Fruit fly (Drosophila melanogaster) whole organism, wandering third instar larva: Measurements from ENCODE around the gene CG10801.

Experiments
- Abd-B ChIP-seq: fragments of >200 bp; optimal IDR thresholded peaks from 2 replicates; lab custom pipeline; 2017; ENCODE audit warnings: missing biosample characterization, missing genetic modification characterization
- CG32264 ChIP-seq: fragments of 200-800 bp; sonication (Bioruptor generic); optimal IDR thresholded peaks from 2 replicates; lab custom pipeline; 2016; ENCODE audit warnings: missing biosample characterization, missing genetic modification characterization
- CG9705 ChIP-seq: fragments of 200-800 bp; sonication (Bioruptor generic); optimal IDR thresholded peaks from 2 replicates; lab custom pipeline; 2018; ENCODE audit warnings: missing biosample characterization, mild to moderate bottlenecking, missing genetic modification characterization
- CrebA ChIP-seq: fragments of 200-800 bp; sonication (Bioruptor generic); optimal IDR thresholded peaks from 2 replicates; lab custom pipeline; 2016; ENCODE audit warnings: missing biosample characterization, mild to moderate bottlenecking, missing genetic modification characterization, borderline replicate concordance
- Dfd ChIP-seq: fragments of >200 bp; optimal IDR thresholded peaks from 2 replicates; lab custom pipeline; 2017; ENCODE audit warnings: missing biosample characterization, missing genetic modification characterization
- Dif ChIP-seq: fragments of 200-275, 200-300 bp; sonication (Bioruptor generic); optimal IDR thresholded peaks from 2 replicates; lab custom pipeline; 2018; ENCODE audit warnings: missing biosample characterization, missing genetic modification characterization; ENCODE audit not compliant: partially characterized antibody
- GATAd ChIP-seq: sonication (Bioruptor generic); optimal IDR thresholded peaks from 2 replicates; lab custom pipeline; 2016; ENCODE audit warnings: missing biosample characterization, missing genetic modification characterization
- HLH106 ChIP-seq: fragments of 200-800 bp; optimal IDR thresholded peaks from 3 replicates; lab custom pipeline; 2019; ENCODE audit warnings: missing biosample characterization, mild to moderate bottlenecking, missing genetic modification characterization, moderate library complexity
- Hnf4 ChIP-seq: fragments of 200-800 bp; sonication (Bioruptor generic); optimal IDR thresholded peaks from 2 replicates; lab custom pipeline; 2016; ENCODE audit warnings: missing biosample characterization, mild to moderate bottlenecking, missing genetic modification characterization
- Hr78 ChIP-seq: fragments of >200 bp; optimal IDR thresholded peaks from 2 replicates; lab custom pipeline; 2017; ENCODE audit warnings: missing biosample characterization, missing genetic modification characterization
- Hr83 ChIP-seq: fragments of 200-300 bp; sonication (Bioruptor generic); optimal IDR thresholded peaks from 2 replicates; lab custom pipeline; 2016; ENCODE audit warnings: missing biosample characterization, mild to moderate bottlenecking, missing genetic modification characterization, moderate library complexity; ENCODE audit not compliant: poor library complexity, severe bottlenecking
- Jra ChIP-seq: sonication (Bioruptor generic); optimal IDR thresholded peaks from 2 replicates; lab custom pipeline; 2016; ENCODE audit warnings: missing biosample characterization, missing genetic modification characterization
- Mio ChIP-seq: sonication (Bioruptor generic); optimal IDR thresholded peaks from 2 replicates; lab custom pipeline; 2016; ENCODE audit warnings: missing biosample characterization, missing genetic modification characterization
- Myc ChIP-seq: fragments of >200 bp; optimal IDR thresholded peaks from 2 replicates; lab custom pipeline; 2017
- N ChIP-seq: fragments of >200 bp; optimal IDR thresholded peaks from 2 replicates; lab custom pipeline; 2018; ENCODE audit warnings: missing biosample characterization, missing external identifiers, missing genetic modification characterization
- OdsH ChIP-seq: fragments of 200-800 bp; sonication (Bioruptor generic); optimal IDR thresholded peaks from 2 replicates; lab custom pipeline; 2016; ENCODE audit warnings: missing biosample characterization, mild to moderate bottlenecking, missing genetic modification characterization
- Rel ChIP-seq, 2 experiments: fragments of 200-800 bp; sonication (Bioruptor generic) in 1 of 2; optimal IDR thresholded peaks; 2 replicates in 1 of 2; 3 replicates in 1 of 2; lab custom pipeline; 2016 to 2019; ENCODE audit warnings: mild to moderate bottlenecking in 2 of 2, missing biosample characterization in 2 of 2, missing genetic modification characterization in 2 of 2, moderate library complexity in 1 of 2
- Sp1 ChIP-seq: fragments of 200-800 bp; sonication (Bioruptor generic); optimal IDR thresholded peaks from 3 replicates; lab custom pipeline; 2019; ENCODE audit warnings: missing biosample characterization, mild to moderate bottlenecking, missing genetic modification characterization, moderate library complexity
- Vsx2 ChIP-seq: fragments of 200-300, 225-300 bp; sonication (Bioruptor generic); optimal IDR thresholded peaks from 2 replicates; lab custom pipeline; 2018; ENCODE audit warnings: missing biosample characterization, missing genetic modification characterization; ENCODE audit not compliant: partially characterized antibody
- br ChIP-seq: fragments of 200-800 bp; sonication (Bioruptor generic); optimal IDR thresholded peaks from 2 replicates; lab custom pipeline; 2016; ENCODE audit warnings: missing biosample characterization, missing genetic modification characterization
- brk ChIP-seq: fragments of 200-800 bp; sonication (Bioruptor generic); optimal IDR thresholded peaks from 2 replicates; lab custom pipeline; 2016; ENCODE audit warnings: missing biosample characterization, mild to moderate bottlenecking, missing genetic modification characterization
- dl ChIP-seq, 2 experiments: fragments of 175-275, 200-275 bp in 1 of 2; fragments of 200-275 bp in 1 of 2; sonication (Bioruptor generic); optimal IDR thresholded peaks; lab custom pipeline; 2018; ENCODE audit warnings: mild to moderate bottlenecking in 2 of 2, missing biosample characterization in 2 of 2, missing genetic modification characterization in 2 of 2, moderate library complexity in 2 of 2; ENCODE audit not compliant: partially characterized antibody in 2 of 2, insufficient read depth in 1 of 2
- dmrt93B ChIP-seq: fragments of 200-800 bp; sonication (Bioruptor generic); optimal IDR thresholded peaks from 2 replicates; lab custom pipeline; 2018; ENCODE audit warnings: missing biosample characterization, mild to moderate bottlenecking, missing genetic modification characterization
- dsf ChIP-seq: sonication (Bioruptor generic); optimal IDR thresholded peaks from 2 replicates; lab custom pipeline; 2016; ENCODE audit warnings: missing biosample characterization, missing genetic modification characterization, borderline replicate concordance
- ey ChIP-seq: fragments of 200-800 bp; sonication (Bioruptor generic); optimal IDR thresholded peaks from 2 replicates; lab custom pipeline; 2016; ENCODE audit warnings: missing biosample characterization, missing genetic modification characterization
- foxo ChIP-seq, 2 experiments: fragments of 200-800 bp; sonication (Bioruptor generic); optimal IDR thresholded peaks; 2 replicates in 1 of 2; 3 replicates in 1 of 2; lab custom pipeline; 2016 to 2017; ENCODE audit warnings: missing biosample characterization in 2 of 2, missing genetic modification characterization in 2 of 2
- fru ChIP-seq: fragments of 200-800 bp; sonication (Bioruptor generic); optimal IDR thresholded peaks from 3 replicates; lab custom pipeline; 2016; ENCODE audit warnings: missing biosample characterization, mild to moderate bottlenecking, missing genetic modification characterization
- h ChIP-seq: fragments of 200-800 bp; sonication (Bioruptor generic); optimal IDR thresholded peaks from 3 replicates; lab custom pipeline; 2016; ENCODE audit warnings: missing biosample characterization, mild to moderate bottlenecking, missing genetic modification characterization
- jim ChIP-seq: fragments of 175-275, 200-325 bp; sonication (Bioruptor generic); optimal IDR thresholded peaks from 2 replicates; lab custom pipeline; 2016; ENCODE audit warnings: missing biosample characterization, mild to moderate bottlenecking, missing genetic modification characterization
- lola ChIP-seq: fragments of >200 bp; optimal IDR thresholded peaks from 2 replicates; lab custom pipeline; 2017; ENCODE audit warnings: missing biosample characterization, missing genetic modification characterization
- pan ChIP-seq: fragments of >200 bp; optimal IDR thresholded peaks from 2 replicates; lab custom pipeline; 2017
- psq ChIP-seq: fragments of 200-800 bp; sonication (Bioruptor generic); optimal IDR thresholded peaks from 3 replicates; lab custom pipeline; 2017; ENCODE audit warnings: missing biosample characterization, mild to moderate bottlenecking, missing genetic modification characterization, moderate library complexity
- rgr ChIP-seq: fragments of 200-800 bp; sonication (Bioruptor generic); optimal IDR thresholded peaks from 3 replicates; lab custom pipeline; 2016; ENCODE audit warnings: missing biosample characterization, mild to moderate bottlenecking, missing genetic modification characterization
- sage ChIP-seq: fragments of 200-800 bp; sonication (Bioruptor generic); optimal IDR thresholded peaks from 2 replicates; lab custom pipeline; 2016; ENCODE audit warnings: missing biosample characterization, mild to moderate bottlenecking, missing genetic modification characterization
- sv ChIP-seq: fragments of 200-800 bp; sonication (Bioruptor generic); optimal IDR thresholded peaks from 3 replicates; lab custom pipeline; 2016; ENCODE audit warnings: missing biosample characterization, missing genetic modification characterization
- tai ChIP-seq: sonication (Bioruptor generic); optimal IDR thresholded peaks from 2 replicates; lab custom pipeline; 2016; ENCODE audit warnings: missing biosample characterization, missing genetic modification characterization
- usp ChIP-seq: fragments of >200 bp; optimal IDR thresholded peaks from 2 replicates; lab custom pipeline; 2017; ENCODE audit warnings: missing biosample characterization, missing genetic modification characterization
- woc ChIP-seq: sonication (Bioruptor generic); optimal IDR thresholded peaks from 2 replicates; lab custom pipeline; 2016; ENCODE audit warnings: missing biosample characterization, mild to moderate bottlenecking, missing genetic modification characterization

CG10801 gene

DNA sequence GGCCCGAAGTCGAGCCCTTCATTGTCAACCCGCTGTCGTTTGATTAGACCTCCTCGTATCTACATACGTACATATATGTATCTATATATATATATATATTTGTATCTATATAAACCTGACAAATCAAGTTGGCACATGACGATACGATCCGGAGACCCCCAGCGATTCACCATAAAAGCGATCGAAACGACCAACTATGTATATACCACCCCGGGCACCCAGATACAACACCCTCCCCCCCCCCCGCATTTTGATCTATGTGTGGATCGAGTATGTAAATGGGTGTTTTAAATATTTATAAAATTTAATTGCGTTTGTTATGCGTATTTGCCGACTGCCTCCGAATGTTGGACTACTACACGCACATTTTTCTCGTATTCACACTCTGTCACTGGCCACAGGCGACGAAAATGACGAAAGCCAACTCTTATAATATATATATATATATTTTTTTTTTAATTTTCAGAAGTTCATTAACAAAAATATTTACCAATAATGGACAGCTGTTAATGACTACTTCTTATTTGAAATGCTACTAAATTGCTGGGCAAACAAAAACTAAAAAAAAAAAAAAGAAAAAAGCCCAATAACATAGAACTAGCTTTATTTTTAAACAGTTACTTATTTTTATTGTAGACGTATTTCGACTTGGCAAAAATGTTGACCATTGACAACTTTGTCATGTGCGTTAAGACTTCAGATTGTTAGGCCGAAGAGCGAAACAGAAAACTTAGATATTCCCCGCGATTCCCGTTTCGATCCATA is 46.2 kb upstream of the CG10801 start:
- TF ChIP-seq fru (GFP tag; lab: Kevin White, UChicago) (peak; percentile 31), dmrt93B (GFP tag; lab: Kevin White, UChicago) (peak; percentile 2), foxo (GFP tag; optimal IDR thresholded peaks at IDR 0.05; lab: Kevin White, UChicago) (peak in 1 of 2 experiments; percentile 51), Dif (GFP tag; lab: Kevin White, UChicago) (no peak), psq (GFP tag; lab: Kevin White, UChicago) (peak; percentile 3), br (GFP tag; lab: Kevin White, UChicago) (no peak), sv (GFP tag; lab: Kevin White, UChicago) (peak; percentile 28), rgr (peak; percentile 13)

- TF ChIP-seq Mio (GFP tag; lab: Kevin White, UChicago) (no peak), tai (GFP tag; lab: Kevin White, UChicago) (no peak), fru (GFP tag; lab: Kevin White, UChicago) (peak; percentile 7), usp (GFP tag; lab: Kevin White, UChicago) (no peak)
These were observed 37.1 kb upstream of the CG10801 start for dm6 chrX:3423199-3423768.

DNA sequence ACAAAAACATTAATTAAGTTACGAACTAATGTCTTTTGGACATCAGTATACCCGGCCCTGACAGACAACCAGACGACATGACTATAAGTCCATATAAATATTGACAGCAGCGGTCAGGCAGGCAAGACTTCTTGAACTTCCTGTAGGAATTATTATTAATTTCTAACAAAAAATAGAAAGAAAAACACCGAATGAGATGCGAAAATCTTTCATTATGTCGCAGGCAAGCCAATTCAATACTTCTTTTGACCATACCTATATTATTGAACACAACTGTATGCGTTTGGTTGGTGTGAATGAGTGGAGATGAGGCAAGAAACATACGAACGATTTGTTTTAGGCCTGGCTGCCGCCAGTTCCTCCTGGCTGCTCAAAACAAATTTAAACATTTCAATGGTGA is 35.4 kb upstream of the CG10801 start:
- TF ChIP-seq br (GFP tag; lab: Kevin White, UChicago) (peak; percentile 51), tai (GFP tag; lab: Kevin White, UChicago) (no peak), foxo (GFP tag; optimal IDR thresholded peaks at IDR 0.05; lab: Kevin White, UChicago) (peak in 1 of 2 experiments; percentile 55), pan (lab: Kevin White, UChicago) (no peak), dsf (GFP tag; lab: Kevin White, UChicago) (no peak), Dif (GFP tag; lab: Kevin White, UChicago) (no peak), Hr83 (GFP tag; lab: Kevin White, UChicago) (no peak), Myc (lab: Kevin White, UChicago) (no peak), brk (no peak), sage (GFP tag; lab: Kevin White, UChicago) (peak; percentile 14), h (GFP tag; lab: Kevin White, UChicago) (peak; percentile 65), Rel (GFP tag; optimal IDR thresholded peaks at IDR 0.05; lab: Kevin White, UChicago) (no peak), Rel (tag; optimal IDR thresholded peaks at IDR 0.05; lab: Kevin White, UChicago) (no peak), dmrt93B (GFP tag; lab: Kevin White, UChicago) (no peak), rgr (peak; percentile 60), GATAd (no peak), dl (GFP tag; optimal IDR thresholded peaks at IDR 0.05; lab: Kevin White, UChicago; ENCODE audit: insufficient read depth in 1 of 2, partially characterized antibody in 2 of 2) (no peak), Mio (GFP tag; lab: Kevin White, UChicago) (no peak), fru (GFP tag; lab: Kevin White, UChicago) (peak; percentile 47), sv (GFP tag; lab: Kevin White, UChicago) (peak; percentile 37), Abd-B (no peak), N (GFP tag; lab: Kevin White, UChicago) (no peak), psq (GFP tag; lab: Kevin White, UChicago) (peak; percentile 33), CG32264 (GFP tag; lab: Kevin White, UChicago) (no peak), lola (GFP tag; lab: Kevin White, UChicago) (no peak), CG9705 (GFP tag; lab: Kevin White, UChicago) (no peak), Dfd (GFP tag; lab: Kevin White, UChicago) (no peak), ey (GFP tag; lab: Kevin White, UChicago) (peak; percentile 48), woc (GFP tag; lab: Kevin White, UChicago) (peak; percentile 42), OdsH (GFP tag; lab: Kevin White, UChicago) (peak; percentile 32), HLH106 (no peak), Jra (GFP tag; lab: Kevin White, UChicago) (no peak), Hnf4 (peak; percentile 40), CrebA (GFP tag; lab: Kevin White, UChicago) (no peak), jim (no peak), Hr78 (no peak), usp (GFP tag; lab: Kevin White, UChicago) (no peak), Sp1 (GFP tag; lab: Kevin White, UChicago) (peak; percentile 12), Vsx2 (GFP tag; lab: Kevin White, UChicago) (no peak)
